Worm (Caenorhabditis elegans) whole organism, L1 larva: ENCODE measurements around the gene C04F6.9.

ENCODE experiments used
- C34B4.2 ChIP-seq: sonication (generic microtip); optimal IDR thresholded peaks from 2 replicates; lab custom pipeline; 2017; ENCODE audit warnings: mild to moderate bottlenecking, missing genetic modification characterization, missing compliant biosample characterization
- Y116A8C.19 ChIP-seq: sonication (generic microtip); optimal IDR thresholded peaks from 2 replicates; lab custom pipeline; 2016; ENCODE audit warnings: missing compliant biosample characterization, missing genetic modification characterization, borderline replicate concordance
- aly-2 ChIP-seq: fragments of 150-350 bp; optimal IDR thresholded peaks from 2 replicates; lab custom pipeline; 2014; ENCODE audit warnings: missing biosample characterization, missing genetic modification characterization
- ceh-8 ChIP-seq: fragments of 200-800 bp; sonication (Bioruptor generic); optimal IDR thresholded peaks from 2 replicates; lab custom pipeline; 2018; ENCODE audit warnings: mild to moderate bottlenecking, missing genetic modification characterization, moderate library complexity, missing compliant biosample characterization
- ceh-82 ChIP-seq, 3 experiments: fragments of 150-350 bp in 1 of 3; sonication (generic microtip) in 2 of 3; optimal IDR thresholded peaks; 2 replicates each; lab custom pipeline; 2014 to 2017; ENCODE audit warnings: missing biosample characterization in 3 of 3, missing genetic modification characterization in 3 of 3
- ceh-88 ChIP-seq: fragments of 200-800 bp; sonication (Bioruptor generic); IDR thresholded peaks from 2 replicates; pipeline ENCODE4 v1.3.6; 2022; ENCODE audit warnings: missing genetic modification characterization, missing compliant biosample characterization
- dsc-1 ChIP-seq: sonication (generic microtip); optimal IDR thresholded peaks from 2 replicates; lab custom pipeline; 2016; ENCODE audit warnings: mild to moderate bottlenecking, missing genetic modification characterization, missing compliant biosample characterization
- egl-13 ChIP-seq: sonication (generic microtip); optimal IDR thresholded peaks from 2 replicates; lab custom pipeline; 2016; ENCODE audit warnings: missing genotype, missing genetic modification reagents, missing genetic modification characterization, missing compliant biosample characterization
- egl-27 ChIP-seq, 2 experiments: fragments of 150-350 bp in 1 of 2; sonication (generic microtip); optimal IDR thresholded peaks; 3 replicates each; lab custom pipeline; 2017 to 2018; ENCODE audit warnings: missing biosample characterization in 2 of 2, missing genetic modification characterization in 2 of 2, missing genetic modification reagents in 2 of 2
- elt-2 ChIP-seq: sonication (generic microtip); optimal IDR thresholded peaks from 2 replicates; lab custom pipeline; 2016; ENCODE audit warnings: missing genetic modification characterization, mild to moderate bottlenecking, inconsistent platforms, missing compliant biosample characterization, missing genetic modification reagents
- elt-3 ChIP-seq, 6 experiments: fragments of 150-350 bp in 1 of 6; sonication (generic microtip); optimal IDR thresholded peaks; 2 replicates each; lab custom pipeline; 2017 to 2018; ENCODE audit warnings: missing biosample characterization in 6 of 6, missing genetic modification characterization in 6 of 6, inconsistent platforms in 1 of 6
- fkh-4 ChIP-seq: sonication (generic microtip); optimal IDR thresholded peaks from 2 replicates; lab custom pipeline; 2016; ENCODE audit warnings: missing compliant biosample characterization, missing genetic modification characterization, borderline replicate concordance
- fkh-8 ChIP-seq: sonication (generic microtip); optimal IDR thresholded peaks from 2 replicates; lab custom pipeline; 2016; ENCODE audit warnings: mild to moderate bottlenecking, missing genetic modification characterization, missing compliant biosample characterization
- fos-1 ChIP-seq: fragments of 150-350 bp; optimal IDR thresholded peaks from 2 replicates; lab custom pipeline; 2014; ENCODE audit warnings: missing biosample characterization, missing genetic modification characterization
- grh-1 ChIP-seq: fragments of 200-800 bp; sonication (Bioruptor generic); IDR thresholded peaks from 2 replicates; pipeline ENCODE4 v1.3.6; 2022; ENCODE audit warnings: missing genetic modification reagents, missing genetic modification characterization, missing compliant biosample characterization
- hlh-17 ChIP-seq: fragments of 200-800 bp; sonication (Bioruptor generic); optimal IDR thresholded peaks from 2 replicates; lab custom pipeline; 2018; ENCODE audit warnings: missing genetic modification characterization, mild to moderate bottlenecking, missing compliant biosample characterization, moderate library complexity, borderline replicate concordance
- hlh-4 ChIP-seq: sonication (generic microtip); optimal IDR thresholded peaks from 2 replicates; lab custom pipeline; 2016; ENCODE audit warnings: mild to moderate bottlenecking, missing genetic modification characterization, missing compliant biosample characterization
- isw-1 ChIP-seq: fragments of 200-800 bp; sonication (Bioruptor generic); IDR thresholded peaks from 2 replicates; pipeline ENCODE4 v1.3.6; 2022; ENCODE audit warnings: missing genetic modification characterization, missing compliant biosample characterization
- jun-1 ChIP-seq: fragments of 150-350 bp; optimal IDR thresholded peaks from 2 replicates; lab custom pipeline; 2014; ENCODE audit warnings: missing biosample characterization, missing genetic modification reagents, missing genetic modification characterization
- lin-13 ChIP-seq: fragments of 150-350 bp; optimal IDR thresholded peaks from 2 replicates; lab custom pipeline; 2014; ENCODE audit warnings: missing biosample characterization, missing genetic modification reagents, missing genetic modification characterization
- lin-14 ChIP-seq: fragments of 200-800 bp; sonication (Bioruptor generic); optimal IDR thresholded peaks from 2 replicates; lab custom pipeline; 2018; ENCODE audit warnings: mild to moderate bottlenecking, missing genetic modification characterization, moderate library complexity, missing compliant biosample characterization
- lin-15B ChIP-seq: fragments of 150-350 bp; sonication (generic microtip); optimal IDR thresholded peaks from 3 replicates; lab custom pipeline; 2014; ENCODE audit warnings: missing biosample characterization, missing genetic modification characterization
- lsy-2 ChIP-seq, 2 experiments: fragments of 150-350 bp; optimal IDR thresholded peaks; 2 replicates each; lab custom pipeline; 2014; ENCODE audit warnings: missing biosample characterization in 2 of 2, missing genetic modification characterization in 2 of 2
- mdl-1 ChIP-seq, 2 experiments: fragments of 150-350 bp; optimal IDR thresholded peaks; 2 replicates each; lab custom pipeline; 2014 to 2017; ENCODE audit warnings: missing biosample characterization in 2 of 2, missing genetic modification characterization in 2 of 2, inconsistent platforms in 1 of 2
- mef-2 ChIP-seq: fragments of 150-350 bp; optimal IDR thresholded peaks from 2 replicates; lab custom pipeline; 2014; ENCODE audit warnings: missing biosample characterization, missing genetic modification characterization
- nhr-19 ChIP-seq: fragments of 200-800 bp; sonication (Bioruptor generic); conservative IDR thresholded peaks from 2 replicates; pipeline ENCODE4 v1.3.6; 2022; ENCODE audit warnings: missing genetic modification characterization, missing compliant biosample characterization
- nhr-28 ChIP-seq: fragments of 150-350 bp; optimal IDR thresholded peaks from 2 replicates; lab custom pipeline; 2014; ENCODE audit warnings: missing biosample characterization, missing genetic modification characterization
- nhr-71 ChIP-seq: sonication (generic microtip); optimal IDR thresholded peaks from 2 replicates; lab custom pipeline; 2016; ENCODE audit warnings: mild to moderate bottlenecking, missing genetic modification characterization, moderate library complexity, missing compliant biosample characterization
- nhr-76 ChIP-seq: sonication (generic microtip); optimal IDR thresholded peaks from 2 replicates; lab custom pipeline; 2017; ENCODE audit warnings: missing biosample characterization, missing genetic modification characterization
- nhr-77 ChIP-seq: fragments of 150-350 bp; optimal IDR thresholded peaks from 2 replicates; lab custom pipeline; 2014; ENCODE audit warnings: missing biosample characterization, missing genetic modification characterization
- nhr-90 ChIP-seq: sonication (generic microtip); optimal IDR thresholded peaks from 2 replicates; lab custom pipeline; 2016; ENCODE audit warnings: mild to moderate bottlenecking, missing genetic modification characterization, missing compliant biosample characterization; ENCODE audit not compliant: poor library complexity
- pax-3 ChIP-seq: fragments of 200-800 bp; sonication (Bioruptor generic); optimal IDR thresholded peaks from 2 replicates; lab custom pipeline; 2018; ENCODE audit warnings: mild to moderate bottlenecking, missing genetic modification characterization, moderate library complexity, missing compliant biosample characterization
- pqm-1 ChIP-seq: sonication (generic microtip); optimal IDR thresholded peaks from 3 replicates; lab custom pipeline; 2017; ENCODE audit warnings: missing biosample characterization, missing genetic modification characterization
- rnt-1 ChIP-seq: sonication (generic microtip); optimal IDR thresholded peaks from 2 replicates; lab custom pipeline; 2016; ENCODE audit warnings: mild to moderate bottlenecking, missing genetic modification characterization, moderate library complexity, missing compliant biosample characterization
- skn-1 ChIP-seq: fragments of 150-350 bp; optimal IDR thresholded peaks from 2 replicates; lab custom pipeline; 2014; ENCODE audit warnings: missing biosample characterization, missing genetic modification characterization
- snpc-4 ChIP-seq: fragments of 150-350 bp; optimal IDR thresholded peaks from 2 replicates; lab custom pipeline; 2014; ENCODE audit warnings: missing biosample characterization, missing genetic modification characterization
- snu-23 ChIP-seq: sonication (generic microtip); optimal IDR thresholded peaks from 2 replicates; lab custom pipeline; 2016; ENCODE audit warnings: missing genetic modification characterization, missing compliant biosample characterization
- sox-4 ChIP-seq: sonication (generic microtip); optimal IDR thresholded peaks from 2 replicates; lab custom pipeline; 2016; ENCODE audit warnings: missing genetic modification characterization, missing compliant biosample characterization
- sup-37 ChIP-seq: fragments of 200-800 bp; sonication (Bioruptor generic); optimal IDR thresholded peaks from 2 replicates; lab custom pipeline; 2018; ENCODE audit warnings: mild to moderate bottlenecking, missing genetic modification characterization, missing compliant biosample characterization
- swsn-7 ChIP-seq: sonication (generic microtip); optimal IDR thresholded peaks from 2 replicates; lab custom pipeline; 2016; ENCODE audit warnings: missing genetic modification characterization, missing compliant biosample characterization
- tbx-2 ChIP-seq: sonication (generic microtip); optimal IDR thresholded peaks from 2 replicates; lab custom pipeline; 2016; ENCODE audit warnings: missing genetic modification characterization, missing compliant biosample characterization
- unc-130 ChIP-seq: fragments of 150-350 bp; optimal IDR thresholded peaks from 2 replicates; lab custom pipeline; 2017; ENCODE audit warnings: missing biosample characterization, missing genetic modification characterization, inconsistent platforms
- unc-30 ChIP-seq: sonication (generic microtip); optimal IDR thresholded peaks from 2 replicates; lab custom pipeline; 2017; ENCODE audit warnings: missing biosample characterization, missing genetic modification characterization
- unc-62 ChIP-seq: fragments of 150-350 bp; optimal IDR thresholded peaks from 2 replicates; lab custom pipeline; 2014; ENCODE audit warnings: missing biosample characterization, missing genetic modification reagents, missing genetic modification characterization
- unc-86 ChIP-seq: sonication (generic microtip); optimal IDR thresholded peaks from 2 replicates; lab custom pipeline; 2016; ENCODE audit warnings: missing genetic modification characterization, missing compliant biosample characterization
- unc-98 ChIP-seq: fragments of 200-800 bp; sonication (Bioruptor generic); IDR thresholded peaks from 2 replicates; pipeline ENCODE4 v1.3.6; 2022; ENCODE audit warnings: missing genetic modification characterization, missing compliant biosample characterization
- vab-15 ChIP-seq: sonication (generic microtip); optimal IDR thresholded peaks from 2 replicates; lab custom pipeline; 2017; ENCODE audit warnings: missing genotype, mild to moderate bottlenecking, missing genetic modification characterization, missing compliant biosample characterization

Gene C04F6.9

DNA sequence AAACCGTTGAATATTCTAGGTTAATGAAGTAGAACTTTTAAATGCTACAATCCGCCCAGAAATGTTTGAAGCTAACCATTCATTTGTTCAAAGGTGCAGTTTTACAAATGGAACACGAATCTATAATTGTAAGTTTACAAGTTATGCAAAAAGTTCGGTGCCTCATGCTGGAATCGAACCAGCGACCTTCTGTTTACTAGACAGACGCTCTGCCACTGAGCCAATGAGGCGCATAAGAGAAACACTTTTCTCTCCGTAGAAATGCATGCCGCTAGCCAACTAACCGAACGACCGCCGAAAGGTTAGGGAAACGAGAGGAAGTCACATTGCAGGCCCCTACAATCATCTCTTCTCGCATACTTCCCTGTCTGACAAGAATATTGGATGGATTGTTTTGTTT is 30.5 kb upstream of the C04F6.9 start (continued):
- peak; percentile 74 for TF ChIP-seq dsc-1 (tag; lab: Kevin White, UChicago)
- peak; percentile 50; the same call in 1 of the 2 replicates for TF ChIP-seq ceh-88
- TF ChIP-seq snu-23 (GFP tag; lab: Kevin White, UChicago) = peak; percentile 83
- TF ChIP-seq unc-30 = no peak
- peak in 1 of 2 experiments; percentile 68 for TF ChIP-seq mdl-1 (tag; optimal IDR thresholded peaks at IDR 0.05; lab: Kevin White, UChicago)
- TF ChIP-seq hlh-4 (tag; lab: Kevin White, UChicago) = no peak
- peak; percentile 71 for TF ChIP-seq swsn-7 (tag; lab: Kevin White, UChicago)
- no peak for TF ChIP-seq Y116A8C.19 (tag; lab: Kevin White, UChicago)
- TF ChIP-seq unc-62 (GFP tag; lab: Kevin White, UChicago) = no peak
- no peak for TF ChIP-seq fkh-4 (tag; lab: Kevin White, UChicago)
- peak; percentile 30 to 67 for TF ChIP-seq lsy-2 (tag; optimal IDR thresholded peaks at IDR 0.05; lab: Kevin White, UChicago)
- TF ChIP-seq rnt-1 (tag; lab: Kevin White, UChicago) = peak; percentile 75
- peak; percentile 14 for TF ChIP-seq nhr-76 (tag; lab: Kevin White, UChicago)
- peak; percentile 27 for TF ChIP-seq egl-13 (tag; lab: Kevin White, UChicago)
- peak; percentile 69 for TF ChIP-seq jun-1
- TF ChIP-seq nhr-28 (tag; lab: Kevin White, UChicago) = no peak
- peak; percentile 20; the same call in 1 of the 2 replicates for TF ChIP-seq grh-1 (GFP tag; lab: Robert Waterston, UW)
- TF ChIP-seq elt-3 (tag; optimal IDR thresholded peaks at IDR 0.05; lab: Kevin White, UChicago) = peak in 2 of 6 experiments; percentile 18 to 49
- TF ChIP-seq aly-2 = peak; percentile 1
- no peak for TF ChIP-seq sox-4 (tag; lab: Kevin White, UChicago)
- peak; percentile 66 for TF ChIP-seq unc-86
- TF ChIP-seq nhr-77 (tag; lab: Kevin White, UChicago) = peak; percentile 74
- peak; percentile 68 for TF ChIP-seq fkh-8
- TF ChIP-seq mef-2 (tag; lab: Kevin White, UChicago) = no peak
- TF ChIP-seq ceh-8 (GFP tag; lab: Kevin White, UChicago) = peak; percentile 43
- TF ChIP-seq ceh-82 (tag; optimal IDR thresholded peaks at IDR 0.05; lab: Kevin White, UChicago) = peak; percentile 36 to 75 (median 65)
- TF ChIP-seq pax-3 (tag; lab: Kevin White, UChicago) = no peak
- peak; percentile 14 for TF ChIP-seq snpc-4 (tag; lab: Kevin White, UChicago)
- peak; percentile 19 for TF ChIP-seq elt-2 (tag; lab: Kevin White, UChicago)
- TF ChIP-seq C34B4.2 (tag; lab: Kevin White, UChicago) = no peak
- no peak for TF ChIP-seq hlh-17
- peak; percentile 35 for TF ChIP-seq skn-1 (tag; lab: Kevin White, UChicago)
- peak; percentile 75 for TF ChIP-seq nhr-71
- peak; percentile 77 for TF ChIP-seq nhr-19 (GFP tag; lab: Robert Waterston, UW)
- TF ChIP-seq sup-37 (GFP tag; lab: Kevin White, UChicago) = no peak
- peak; percentile 71 for TF ChIP-seq nhr-90
- TF ChIP-seq tbx-2 (tag; lab: Kevin White, UChicago) = peak; percentile 71
- no peak for TF ChIP-seq pqm-1
- TF ChIP-seq lin-14 (GFP tag; lab: Kevin White, UChicago) = peak; percentile 80
- TF ChIP-seq lin-15B = no peak
- TF ChIP-seq isw-1 (GFP tag; lab: Robert Waterston, UW) = peak; percentile 38
- peak; percentile 11 for TF ChIP-seq unc-130 (tag; lab: Kevin White, UChicago)
- TF ChIP-seq egl-27 (tag; optimal IDR thresholded peaks at IDR 0.05; lab: Kevin White, UChicago) = no peak
- peak; percentile 5 for TF ChIP-seq lin-13 (GFP tag; lab: Kevin White, UChicago)
- peak; percentile 12 for TF ChIP-seq vab-15 (tag; lab: Kevin White, UChicago)
- 0 out of 2 replicates have a peak, but pooled peaks have one; percentile 23 for TF ChIP-seq unc-98 (GFP tag; lab: Robert Waterston, UW)
- peak; percentile 49 for TF ChIP-seq fos-1 (tag; lab: Kevin White, UChicago)
- TF ChIP-seq, all 84 proteins: peak for 48
